Worm (Caenorhabditis elegans) whole organism, L1 larva: ENCODE results near the gene T15B7.14.

ENCODE experiments used
- C16A3.4 ChIP-seq: fragments of 150-350 bp; optimal IDR thresholded peaks from 2 replicates; lab custom pipeline; 2014; ENCODE audit warnings: missing biosample characterization, missing genetic modification characterization
- aha-1 ChIP-seq: fragments of 150-350 bp; optimal IDR thresholded peaks from 2 replicates; lab custom pipeline; 2014; ENCODE audit warnings: missing biosample characterization, missing genetic modification characterization
- alr-1 ChIP-seq: fragments of 200-800 bp; sonication (Bioruptor generic); optimal IDR thresholded peaks from 2 replicates; lab custom pipeline; 2018; ENCODE audit warnings: borderline replicate concordance, mild to moderate bottlenecking, missing genetic modification characterization, missing compliant biosample characterization
- ama-1 ChIP-seq: fragments of 150-350 bp; optimal IDR thresholded peaks from 2 replicates; lab custom pipeline; 2014
- ceh-8 ChIP-seq: fragments of 200-800 bp; sonication (Bioruptor generic); optimal IDR thresholded peaks from 2 replicates; lab custom pipeline; 2018; ENCODE audit warnings: mild to moderate bottlenecking, missing genetic modification characterization, moderate library complexity, missing compliant biosample characterization
- ceh-82 ChIP-seq, 3 experiments: fragments of 150-350 bp in 1 of 3; sonication (generic microtip) in 2 of 3; optimal IDR thresholded peaks; 2 replicates each; lab custom pipeline; 2014 to 2017; ENCODE audit warnings: missing biosample characterization in 3 of 3, missing genetic modification characterization in 3 of 3
- dsc-1 ChIP-seq: sonication (generic microtip); optimal IDR thresholded peaks from 2 replicates; lab custom pipeline; 2016; ENCODE audit warnings: mild to moderate bottlenecking, missing genetic modification characterization, missing compliant biosample characterization
- efl-1 ChIP-seq, 4 experiments: fragments of 150-350 bp; optimal IDR thresholded peaks in 3 of 4; peaks in 1 of 4; 1 replicate in 1 of 4; 2 replicates in 3 of 4; lab custom pipeline; 2014; ENCODE audit warnings: missing biosample characterization in 2 of 4, missing genetic modification characterization in 2 of 4, missing genetic modification reagents in 2 of 4
- efl-3 ChIP-seq: fragments of 200-800 bp; sonication (Bioruptor generic); optimal IDR thresholded peaks from 2 replicates; lab custom pipeline; 2018; ENCODE audit warnings: mild to moderate bottlenecking, missing genetic modification characterization, missing compliant biosample characterization
- elt-2 ChIP-seq: sonication (generic microtip); optimal IDR thresholded peaks from 2 replicates; lab custom pipeline; 2016; ENCODE audit warnings: missing genetic modification characterization, mild to moderate bottlenecking, inconsistent platforms, missing compliant biosample characterization, missing genetic modification reagents
- ets-5 ChIP-seq: fragments of 200-800 bp; sonication (Bioruptor generic); IDR thresholded peaks from 2 replicates; pipeline ENCODE4 v1.3.6; 2022; ENCODE audit warnings: missing genetic modification characterization, missing compliant biosample characterization
- hlh-4 ChIP-seq: sonication (generic microtip); optimal IDR thresholded peaks from 2 replicates; lab custom pipeline; 2016; ENCODE audit warnings: mild to moderate bottlenecking, missing genetic modification characterization, missing compliant biosample characterization
- isw-1 ChIP-seq: fragments of 200-800 bp; sonication (Bioruptor generic); IDR thresholded peaks from 2 replicates; pipeline ENCODE4 v1.3.6; 2022; ENCODE audit warnings: missing genetic modification characterization, missing compliant biosample characterization
- lin-14 ChIP-seq: fragments of 200-800 bp; sonication (Bioruptor generic); optimal IDR thresholded peaks from 2 replicates; lab custom pipeline; 2018; ENCODE audit warnings: mild to moderate bottlenecking, missing genetic modification characterization, moderate library complexity, missing compliant biosample characterization
- lin-35 ChIP-seq, 2 experiments: fragments of 150-350 bp; optimal IDR thresholded peaks; 2 replicates each; lab custom pipeline; 2014; ENCODE audit warnings: missing biosample characterization in 2 of 2, missing genetic modification characterization in 2 of 2, missing genetic modification reagents in 2 of 2
- lsy-2 ChIP-seq, 2 experiments: fragments of 150-350 bp; optimal IDR thresholded peaks; 2 replicates each; lab custom pipeline; 2014; ENCODE audit warnings: missing biosample characterization in 2 of 2, missing genetic modification characterization in 2 of 2
- mab-9 ChIP-seq: fragments of 200-800 bp; sonication (Bioruptor generic); IDR thresholded peaks from 2 replicates; pipeline ENCODE4 v1.3.6; 2022; ENCODE audit warnings: missing genetic modification reagents, missing genetic modification characterization, missing compliant biosample characterization
- nhr-19 ChIP-seq: fragments of 200-800 bp; sonication (Bioruptor generic); conservative IDR thresholded peaks from 2 replicates; pipeline ENCODE4 v1.3.6; 2022; ENCODE audit warnings: missing genetic modification characterization, missing compliant biosample characterization
- nhr-20 ChIP-seq: sonication (generic microtip); optimal IDR thresholded peaks from 2 replicates; lab custom pipeline; 2016; ENCODE audit warnings: mild to moderate bottlenecking, missing genetic modification characterization, missing compliant biosample characterization
- nhr-237 ChIP-seq: fragments of 150-350 bp; optimal IDR thresholded peaks from 2 replicates; lab custom pipeline; 2014; ENCODE audit warnings: missing biosample characterization, missing genetic modification characterization
- nhr-47 ChIP-seq: sonication (generic microtip); optimal IDR thresholded peaks from 2 replicates; lab custom pipeline; 2016; ENCODE audit warnings: mild to moderate bottlenecking, missing genetic modification characterization, moderate library complexity, missing compliant biosample characterization
- nhr-71 ChIP-seq: sonication (generic microtip); optimal IDR thresholded peaks from 2 replicates; lab custom pipeline; 2016; ENCODE audit warnings: mild to moderate bottlenecking, missing genetic modification characterization, moderate library complexity, missing compliant biosample characterization
- nhr-85 ChIP-seq: sonication (generic microtip); peaks from one replicate; lab custom pipeline; 2016; ENCODE audit warnings: missing genetic modification characterization, inconsistent platforms, missing compliant biosample characterization
- pqm-1 ChIP-seq: sonication (generic microtip); optimal IDR thresholded peaks from 3 replicates; lab custom pipeline; 2017; ENCODE audit warnings: missing biosample characterization, missing genetic modification characterization
- rnt-1 ChIP-seq: sonication (generic microtip); optimal IDR thresholded peaks from 2 replicates; lab custom pipeline; 2016; ENCODE audit warnings: mild to moderate bottlenecking, missing genetic modification characterization, moderate library complexity, missing compliant biosample characterization
- snpc-4 ChIP-seq: fragments of 150-350 bp; optimal IDR thresholded peaks from 2 replicates; lab custom pipeline; 2014; ENCODE audit warnings: missing biosample characterization, missing genetic modification characterization
- snu-23 ChIP-seq: sonication (generic microtip); optimal IDR thresholded peaks from 2 replicates; lab custom pipeline; 2016; ENCODE audit warnings: missing genetic modification characterization, missing compliant biosample characterization
- sptf-1 ChIP-seq: fragments of 150-350 bp; optimal IDR thresholded peaks from 2 replicates; lab custom pipeline; 2014; ENCODE audit warnings: missing biosample characterization, missing genetic modification characterization
- tbx-2 ChIP-seq: sonication (generic microtip); optimal IDR thresholded peaks from 2 replicates; lab custom pipeline; 2016; ENCODE audit warnings: missing genetic modification characterization, missing compliant biosample characterization
- tlp-1 ChIP-seq: fragments of 150-350 bp; optimal IDR thresholded peaks from 2 replicates; lab custom pipeline; 2014; ENCODE audit warnings: missing biosample characterization, missing genetic modification characterization
- unc-86 ChIP-seq: sonication (generic microtip); optimal IDR thresholded peaks from 2 replicates; lab custom pipeline; 2016; ENCODE audit warnings: missing genetic modification characterization, missing compliant biosample characterization
- xbp-1 ChIP-seq: sonication (generic microtip); optimal IDR thresholded peaks from 2 replicates; lab custom pipeline; 2016; ENCODE audit warnings: missing genetic modification characterization, missing compliant biosample characterization
- zag-1 ChIP-seq: fragments of 150-350 bp; optimal IDR thresholded peaks from 2 replicates; lab custom pipeline; 2014; ENCODE audit warnings: missing biosample characterization, missing genetic modification characterization
- zip-4 ChIP-seq: fragments of 200-800 bp; sonication (Bioruptor generic); optimal IDR thresholded peaks from 2 replicates; lab custom pipeline; 2018; ENCODE audit warnings: mild to moderate bottlenecking, missing genetic modification characterization, moderate library complexity, missing compliant biosample characterization
- ztf-11 ChIP-seq, 2 experiments: sonication (generic microtip); optimal IDR thresholded peaks; 2 replicates each; lab custom pipeline; 2016 to 2017; ENCODE audit warnings: missing genetic modification characterization in 2 of 2, missing biosample characterization in 1 of 2, missing compliant biosample characterization in 1 of 2

Gene T15B7.14

ce11 chrV:6835242-6835641 lies at the start of gene T15B7.14, which contains the start of gene col-143:
TSS of gene T15B7.14 (minus strand) at chrV:6835342.
TSS of gene col-143 (plus strand) at chrV:6835635.
- TF ChIP-seq ceh-8 (GFP tag; lab: Kevin White, UChicago) (no peak), efl-1 (optimal IDR thresholded peaks at IDR 0.05; lab: Kevin White, UChicago) (no peak), efl-1 (GFP tag; optimal IDR thresholded peaks at IDR 0.05 in 1 of 2; lab: Kevin White, UChicago) (peak in 1 of 2 experiments; percentile 46)

DNA sequence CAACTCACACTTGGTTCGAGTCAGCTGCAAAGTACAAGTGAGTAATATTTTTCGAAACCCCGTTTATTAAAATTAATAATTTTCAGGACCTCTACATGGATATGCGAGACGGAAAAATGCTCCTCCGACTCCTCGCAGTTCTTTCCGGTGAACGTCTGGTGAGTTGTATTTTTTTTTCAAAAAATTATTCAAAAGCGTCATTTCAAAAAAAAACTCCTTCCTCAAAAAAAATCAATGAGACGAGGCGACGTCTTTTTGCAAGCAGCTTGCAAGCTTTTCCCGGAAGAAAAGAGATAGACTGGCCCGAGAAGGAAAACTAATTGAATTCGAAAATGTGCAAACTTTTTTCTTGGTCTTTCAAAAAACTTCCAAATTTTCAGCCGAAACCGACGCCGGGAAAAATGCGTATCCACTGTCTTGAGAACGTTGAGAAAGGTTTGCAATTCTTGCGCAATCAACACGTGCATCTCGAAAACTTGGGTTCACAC lies 47.4 kb upstream of the T15B7.14 start:
- no peak for TF ChIP-seq xbp-1 (tag; lab: Kevin White, UChicago)
- peak; percentile 54 for TF ChIP-seq lin-14 (GFP tag; lab: Kevin White, UChicago)

DNA sequence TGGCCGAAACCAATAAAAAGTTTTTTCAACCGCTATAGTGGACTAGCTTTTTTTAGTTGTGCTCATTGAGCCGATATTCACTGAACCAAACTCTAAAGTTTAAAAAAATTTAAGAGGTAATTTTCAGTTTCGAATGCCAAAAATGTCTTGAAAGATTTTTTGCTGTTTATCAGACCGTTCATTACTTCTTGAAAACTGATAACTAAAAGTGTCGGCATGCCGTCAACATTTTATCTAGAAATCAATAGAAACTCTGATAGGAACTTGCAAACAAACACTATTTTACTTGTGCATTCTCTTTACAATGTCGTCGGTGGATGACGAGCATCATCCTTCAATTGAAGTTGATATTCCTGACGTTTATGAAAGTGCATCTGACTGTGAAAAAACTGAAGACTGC lies 46.6 kb upstream of the T15B7.14 start:
- TF ChIP-seq ama-1 (lab: Kevin White, UChicago) = no peak
- TF ChIP-seq mab-9 (GFP tag; lab: Robert Waterston, UW) = no peak
- no peak for TF ChIP-seq alr-1 (tag; lab: Kevin White, UChicago)
- peak; percentile 44 for TF ChIP-seq elt-2 (tag; lab: Kevin White, UChicago)
- TF ChIP-seq, all 84 proteins: peak for 1

ce11 chrV:6881038-6881437 lies 45.9 kb upstream of the T15B7.14 start, which contains the start of gene unc-70:
TSS of gene unc-70 (plus strand) at chrV:6881338.
- peak; percentile 20 for TF ChIP-seq nhr-85 (tag; lab: Kevin White, UChicago)
- TF ChIP-seq C16A3.4 (tag; lab: Kevin White, UChicago) = no peak
- TF ChIP-seq, all 84 proteins: peak for 1

- peak; percentile 36 for TF ChIP-seq nhr-47 (tag; lab: Kevin White, UChicago)
- no peak for TF ChIP-seq aha-1
- TF ChIP-seq ets-5 (GFP tag; lab: Robert Waterston, UW) = no peak
- no peak for TF ChIP-seq zag-1
- peak in 1 of 2 experiments; percentile 33 for TF ChIP-seq lsy-2 (tag; optimal IDR thresholded peaks at IDR 0.05; lab: Kevin White, UChicago)
- TF ChIP-seq ztf-11 (tag; optimal IDR thresholded peaks at IDR 0.05; lab: Kevin White, UChicago) = no peak
- peak; percentile 35 for TF ChIP-seq snpc-4
- no peak for TF ChIP-seq tlp-1 (tag; lab: Kevin White, UChicago)
- peak in 1 of 2 experiments; percentile 21 for TF ChIP-seq lin-35 (GFP tag; optimal IDR thresholded peaks at IDR 0.05; lab: Kevin White, UChicago)
- peak; percentile 43 for TF ChIP-seq snu-23 (GFP tag; lab: Kevin White, UChicago)
- TF ChIP-seq hlh-4 (tag; lab: Kevin White, UChicago) = no peak
- no peak for TF ChIP-seq efl-3 (GFP tag; lab: Kevin White, UChicago)
- TF ChIP-seq ceh-8 (GFP tag; lab: Kevin White, UChicago) = peak; percentile 8
- TF ChIP-seq lin-14 (GFP tag; lab: Kevin White, UChicago) = peak; percentile 83
- TF ChIP-seq nhr-20 (tag; lab: Kevin White, UChicago) = peak; percentile 5
- no peak for TF ChIP-seq nhr-237
- peak; percentile 50 for TF ChIP-seq dsc-1 (tag; lab: Kevin White, UChicago)
- no peak for TF ChIP-seq sptf-1 (tag; lab: Kevin White, UChicago)
- TF ChIP-seq nhr-19 (GFP tag; lab: Robert Waterston, UW) = 0 out of 2 replicates have a peak, but pooled peaks have one; percentile 4
- TF ChIP-seq nhr-71 = peak; percentile 36
- peak; percentile 53 for TF ChIP-seq rnt-1 (tag; lab: Kevin White, UChicago)
- peak; percentile 11 for TF ChIP-seq unc-86 (tag; lab: Kevin White, UChicago)
- TF ChIP-seq ceh-82 (tag; optimal IDR thresholded peaks at IDR 0.05; lab: Kevin White, UChicago) = peak in 1 of 3 experiments; percentile 42
- TF ChIP-seq isw-1 (GFP tag; lab: Robert Waterston, UW) = no peak
- TF ChIP-seq zip-4 = no peak
- no peak for TF ChIP-seq efl-1 (optimal IDR thresholded peaks at IDR 0.05; lab: Kevin White, UChicago)
- peak in 1 of 2 experiments; percentile 44 for TF ChIP-seq efl-1 (GFP tag; optimal IDR thresholded peaks at IDR 0.05 in 1 of 2; lab: Kevin White, UChicago)
- peak; percentile 35 for TF ChIP-seq tbx-2 (tag; lab: Kevin White, UChicago)
- no peak for TF ChIP-seq pqm-1 (tag; lab: Kevin White, UChicago)
Observed at ce11 chrV:6880623-6881022, 45.5 kb upstream of the T15B7.14 start.
